Fruit fly (Drosophila melanogaster) whole organism, embryonic: ENCODE data around the gene MED27.
A peak's percentile ranks its signal among the peaks of the same experiment; 100 is the strongest.

ENCODE experiments used
- Adf1 ChIP-seq: fragments of 200-800 bp; sonication (Bioruptor generic); IDR thresholded peaks from 2 replicates; pipeline ENCODE4 v1.3.6; 2022; ENCODE audit warnings: missing biosample characterization, missing genetic modification characterization
- Antp ChIP-seq: fragments of 200-800 bp; sonication (Bioruptor generic); optimal IDR thresholded peaks from 3 replicates; lab custom pipeline; 2016; ENCODE audit warnings: missing biosample characterization, missing genetic modification characterization
- CG10462 ChIP-seq: fragments of 200-800 bp; sonication (Bioruptor generic); optimal IDR thresholded peaks from 2 replicates; lab custom pipeline; 2016; ENCODE audit warnings: missing biosample characterization, missing genetic modification characterization
- CG12071 ChIP-seq: fragments of 200-800 bp; sonication (Bioruptor generic); optimal IDR thresholded peaks from 3 replicates; lab custom pipeline; 2018; ENCODE audit warnings: missing biosample characterization, mild to moderate bottlenecking, missing genetic modification characterization
- CG12104 ChIP-seq: fragments of 200-800 bp; sonication (Bioruptor generic); optimal IDR thresholded peaks from 3 replicates; lab custom pipeline; 2016; ENCODE audit warnings: missing biosample characterization, missing genetic modification characterization
- CG12769 ChIP-seq: fragments of 200-800 bp; sonication (Bioruptor generic); optimal IDR thresholded peaks from 2 replicates; lab custom pipeline; 2019; ENCODE audit warnings: missing biosample characterization, mild to moderate bottlenecking, missing genetic modification characterization, moderate library complexity
- CG13624 ChIP-seq: fragments of 200-800 bp; sonication (Bioruptor generic); optimal IDR thresholded peaks from 2 replicates; lab custom pipeline; 2016; ENCODE audit warnings: missing biosample characterization, missing genetic modification characterization
- CG1603 ChIP-seq: fragments of 200-800 bp; sonication (Bioruptor generic); optimal IDR thresholded peaks from 2 replicates; lab custom pipeline; 2019; ENCODE audit warnings: missing biosample characterization, mild to moderate bottlenecking, missing genetic modification characterization, moderate library complexity
- CG16813 ChIP-seq: fragments of 200-800 bp; sonication (Bioruptor generic); IDR thresholded peaks from 3 replicates; pipeline ENCODE4 v1.3.6; 2022; ENCODE audit warnings: missing biosample characterization, missing genetic modification characterization; ENCODE audit not compliant: partially characterized antibody
- CG2678 ChIP-seq: fragments of 200-800 bp; sonication (Bioruptor generic); optimal IDR thresholded peaks from 3 replicates; lab custom pipeline; 2019; ENCODE audit warnings: missing biosample characterization, mild to moderate bottlenecking, missing genetic modification characterization, moderate library complexity
- CG30431 ChIP-seq: fragments of 200-800 bp; sonication (Bioruptor generic); optimal IDR thresholded peaks from 2 replicates; lab custom pipeline; 2017; ENCODE audit warnings: missing biosample characterization, missing genetic modification characterization
- CG32532 ChIP-seq: fragments of 200-800 bp; sonication (Bioruptor generic); IDR thresholded peaks from 2 replicates; pipeline ENCODE4 v1.3.6; 2022; ENCODE audit warnings: missing biosample characterization, missing genetic modification characterization
- CG4360 ChIP-seq: fragments of 200-800 bp; sonication (Bioruptor generic); IDR thresholded peaks from 2 replicates; pipeline ENCODE4 v1.3.6; 2022; ENCODE audit warnings: missing biosample characterization, missing genetic modification characterization
- CG6254 ChIP-seq: fragments of 200-800 bp; sonication (Bioruptor generic); optimal IDR thresholded peaks from 3 replicates; lab custom pipeline; 2017; ENCODE audit warnings: mild to moderate bottlenecking, missing biosample characterization, missing genetic modification reagents, missing genetic modification characterization
- CG6689 ChIP-seq: fragments of 200-800 bp; sonication (Bioruptor generic); IDR thresholded peaks from 2 replicates; pipeline ENCODE4 v1.3.6; 2022; ENCODE audit warnings: missing biosample characterization, missing genetic modification characterization
- CG7271 ChIP-seq: fragments of 200-800 bp; sonication (Bioruptor generic); optimal IDR thresholded peaks from 2 replicates; lab custom pipeline; 2018; ENCODE audit warnings: missing biosample characterization, mild to moderate bottlenecking, missing genetic modification characterization, moderate library complexity
- CG7556 ChIP-seq: fragments of 200-800 bp; sonication (Bioruptor generic); optimal IDR thresholded peaks from 2 replicates; lab custom pipeline; 2017; ENCODE audit warnings: missing biosample characterization, mild to moderate bottlenecking, missing genetic modification characterization
- CoRest ChIP-seq: fragments of 200-800 bp; sonication (Bioruptor generic); optimal IDR thresholded peaks from 3 replicates; lab custom pipeline; 2018; ENCODE audit warnings: missing biosample characterization, mild to moderate bottlenecking, missing genetic modification characterization, moderate library complexity
- CrebB ChIP-seq: fragments of 200-800 bp; sonication (Bioruptor generic); optimal IDR thresholded peaks from 3 replicates; lab custom pipeline; 2018; ENCODE audit warnings: missing biosample characterization, mild to moderate bottlenecking, missing genetic modification characterization
- Dad ChIP-seq: fragments of 200-800 bp; sonication (Bioruptor generic); optimal IDR thresholded peaks from 3 replicates; lab custom pipeline; 2016; ENCODE audit warnings: missing biosample characterization, missing genetic modification characterization
- Ets65A ChIP-seq: fragments of 200-800 bp; sonication (Bioruptor generic); peaks from one replicate; lab custom pipeline; 2016; ENCODE audit warnings: missing biosample characterization, missing genetic modification characterization
- Hr51 ChIP-seq, 2 experiments: fragments of 200-800 bp; sonication (Bioruptor generic); optimal IDR thresholded peaks; 2 replicates in 1 of 2; 3 replicates in 1 of 2; lab custom pipeline; 2016 to 2018; ENCODE audit warnings: missing biosample characterization in 2 of 2, missing genetic modification characterization in 2 of 2, mild to moderate bottlenecking in 1 of 2, moderate library complexity in 1 of 2
- MESR4 ChIP-seq: fragments of 200-800 bp; sonication (Bioruptor generic); optimal IDR thresholded peaks from 2 replicates; lab custom pipeline; 2018; ENCODE audit warnings: missing biosample characterization, mild to moderate bottlenecking, missing genetic modification characterization, moderate library complexity
- Mes4 ChIP-seq: fragments of 200-800 bp; sonication (Bioruptor generic); optimal IDR thresholded peaks from 2 replicates; lab custom pipeline; 2016; ENCODE audit warnings: missing biosample characterization, missing genetic modification characterization
- Opbp ChIP-seq: fragments of 200-800 bp; sonication (Bioruptor generic); IDR thresholded peaks from 3 replicates; pipeline ENCODE4 v1.3.6; 2022; ENCODE audit warnings: missing biosample characterization, missing genetic modification characterization; ENCODE audit not compliant: partially characterized antibody
- Optix ChIP-seq: fragments of 200-800 bp; sonication (Bioruptor generic); IDR thresholded peaks from 3 replicates; pipeline ENCODE4 v1.3.6; 2022; ENCODE audit warnings: missing biosample characterization, missing genetic modification characterization
- ab ChIP-seq: fragments of 200-800 bp; sonication (Bioruptor generic); optimal IDR thresholded peaks from 2 replicates; lab custom pipeline; 2016; ENCODE audit warnings: missing biosample characterization, missing genetic modification characterization
- ap ChIP-seq: fragments of 200-800 bp; sonication (Bioruptor generic); IDR thresholded peaks from 2 replicates; pipeline ENCODE4 v1.3.6; 2022; ENCODE audit warnings: missing biosample characterization, missing genetic modification characterization
- bowl ChIP-seq: fragments of 200-800 bp; sonication (Bioruptor generic); IDR thresholded peaks from 2 replicates; pipeline ENCODE4 v1.3.6; 2022; ENCODE audit warnings: missing biosample characterization, missing genetic modification characterization
- fru ChIP-seq: fragments of >200 bp; optimal IDR thresholded peaks from 2 replicates; lab custom pipeline; 2017
- ham ChIP-seq: fragments of 200-800 bp; sonication (Bioruptor generic); IDR thresholded peaks from 2 replicates; pipeline ENCODE4 v1.3.6; 2022; ENCODE audit warnings: missing biosample characterization, missing genetic modification characterization
- hth ChIP-seq: fragments of >200 bp; optimal IDR thresholded peaks from 2 replicates; lab custom pipeline; 2017; ENCODE audit warnings: inconsistent platforms
- inv ChIP-seq: fragments of 200-800 bp; sonication (Bioruptor generic); IDR thresholded peaks from 2 replicates; pipeline ENCODE4 v1.3.6; 2022; ENCODE audit warnings: missing biosample characterization, missing genetic modification characterization; ENCODE audit not compliant: partially characterized antibody
- kni ChIP-seq: fragments of 200-800 bp; sonication (Bioruptor generic); optimal IDR thresholded peaks from 3 replicates; lab custom pipeline; 2017; ENCODE audit warnings: mild to moderate bottlenecking, missing biosample characterization, missing genetic modification reagents, missing genetic modification characterization
- mam ChIP-seq: fragments of 200-800 bp; sonication (Bioruptor generic); optimal IDR thresholded peaks from 3 replicates; lab custom pipeline; 2016; ENCODE audit warnings: missing biosample characterization, missing genetic modification characterization
- mld ChIP-seq: fragments of 200-800 bp; sonication (Bioruptor generic); IDR thresholded peaks from 3 replicates; pipeline ENCODE4 v1.3.6; 2022; ENCODE audit warnings: missing biosample characterization, missing genetic modification characterization; ENCODE audit not compliant: partially characterized antibody
- nerfin-2 ChIP-seq: fragments of 200-800 bp; sonication (Bioruptor generic); IDR thresholded peaks from 2 replicates; pipeline ENCODE4 v1.3.6; 2022; ENCODE audit warnings: missing biosample characterization, missing genetic modification characterization; ENCODE audit not compliant: partially characterized antibody
- nmo ChIP-seq: fragments of 200-800 bp; sonication (Bioruptor generic); optimal IDR thresholded peaks from 2 replicates; lab custom pipeline; 2018; ENCODE audit warnings: missing biosample characterization, mild to moderate bottlenecking, missing genetic modification characterization, moderate library complexity
- pan ChIP-seq, 4 experiments: fragments of >200 bp in 3 of 4; fragments of 200-800 bp in 1 of 4; sonication (Bioruptor generic) in 1 of 4; optimal IDR thresholded peaks in 3 of 4; IDR thresholded peaks in 1 of 4; 2 replicates each; pipeline versions ENCODE4 v1.3.6 to Lab custom; 2017 to 2022; ENCODE audit warnings: missing biosample characterization in 2 of 4, missing genetic modification characterization in 2 of 4, mixed read lengths in 1 of 4
- pb ChIP-seq: fragments of 200-800 bp; sonication (Bioruptor generic); optimal IDR thresholded peaks from 3 replicates; lab custom pipeline; 2016; ENCODE audit warnings: missing biosample characterization, missing genetic modification characterization
- pros ChIP-seq: fragments of 200-800 bp; sonication (Bioruptor generic); optimal IDR thresholded peaks from 3 replicates; lab custom pipeline; 2019; ENCODE audit warnings: missing biosample characterization, mild to moderate bottlenecking, missing genetic modification characterization, moderate library complexity
- sens ChIP-seq: fragments of 200-800 bp; sonication (Bioruptor generic); peaks from one replicate; lab custom pipeline; 2016; ENCODE audit warnings: missing biosample characterization, missing genetic modification characterization
- shn ChIP-seq: fragments of 200-800 bp; sonication (Bioruptor generic); optimal IDR thresholded peaks from 3 replicates; lab custom pipeline; 2016; ENCODE audit warnings: missing biosample characterization, missing genetic modification characterization
- slbo ChIP-seq: fragments of 200-800 bp; sonication (Bioruptor generic); IDR thresholded peaks from 2 replicates; pipeline ENCODE4 v1.3.6; 2022; ENCODE audit warnings: missing biosample characterization, missing genetic modification characterization
- sug ChIP-seq: fragments of 200-800 bp; optimal IDR thresholded peaks from 2 replicates; lab custom pipeline; 2019; ENCODE audit warnings: missing biosample characterization, mild to moderate bottlenecking, missing genetic modification characterization, moderate library complexity
- tna ChIP-seq: fragments of 200-800 bp; sonication (Bioruptor generic); IDR thresholded peaks from 2 replicates; pipeline ENCODE4 v1.3.6; 2022; ENCODE audit warnings: missing biosample characterization, missing genetic modification characterization; ENCODE audit not compliant: partially characterized antibody
- trem ChIP-seq: fragments of 200-800 bp; optimal IDR thresholded peaks from 3 replicates; lab custom pipeline; 2019; ENCODE audit warnings: missing biosample characterization, mild to moderate bottlenecking, missing genetic modification characterization, moderate library complexity
- zen ChIP-seq: fragments of 200-800 bp; sonication (Bioruptor generic); optimal IDR thresholded peaks from 3 replicates; lab custom pipeline; 2018; ENCODE audit warnings: missing biosample characterization, mild to moderate bottlenecking, missing genetic modification characterization, moderate library complexity

The MED27 gene

dm6 chr3R:5658984-5659802 lies 4.3 kb downstream of the MED27 start (continued):
- TF ChIP-seq sens (GFP tag; lab: Kevin White, UChicago): peak; percentile 60
- TF ChIP-seq ap (GFP tag; lab: Robert Waterston, UW): no peak
- peak; percentile 35; the same call in 1 of the 2 replicates for TF ChIP-seq slbo (GFP tag; lab: Robert Waterston, UW)
- no peak; the same call in 1 of the 2 replicates for TF ChIP-seq tna (GFP tag; lab: Robert Waterston, UW)
- TF ChIP-seq CG2678: no peak
- no peak for TF ChIP-seq CG30431 (GFP tag; lab: Kevin White, UChicago)
- peak; percentile 40; the same call in 1 of the 2 replicates for TF ChIP-seq Adf1 (GFP tag; lab: Robert Waterston, UW)
- TF ChIP-seq CG7556 (GFP tag; lab: Kevin White, UChicago): no peak
- TF ChIP-seq inv (GFP tag; lab: Robert Waterston, UW): no peak; the same call in 1 of the 2 replicates
- TF ChIP-seq CG4360 (GFP tag; lab: Robert Waterston, UW): peak; percentile 46; the same call in 1 of the 2 replicates
- TF ChIP-seq Ets65A (GFP tag; lab: Kevin White, UChicago): peak; percentile 81
- TF ChIP-seq Hr51 (GFP tag; optimal IDR thresholded peaks at IDR 0.05; lab: Kevin White, UChicago): no peak
- TF ChIP-seq CG12071 (GFP tag; lab: Kevin White, UChicago): no peak
- TF ChIP-seq CrebB (tag; lab: Kevin White, UChicago): no peak
- no peak for TF ChIP-seq nmo (GFP tag; lab: Kevin White, UChicago)
- 0 out of 3 replicates have a peak, but pooled peaks have one; percentile 25 for TF ChIP-seq Opbp (GFP tag; lab: Robert Waterston, UW)
- TF ChIP-seq ab (GFP tag; lab: Kevin White, UChicago): peak; percentile 4
- no peak for TF ChIP-seq CoRest (tag; lab: Kevin White, UChicago)
- no peak for TF ChIP-seq pb (GFP tag; lab: Kevin White, UChicago)
- TF ChIP-seq Antp (GFP tag; lab: Kevin White, UChicago): peak; percentile 3
- TF ChIP-seq CG13624: no peak
- TF ChIP-seq ham (GFP tag; lab: Robert Waterston, UW): no peak
- peak; percentile 24 for TF ChIP-seq CG1603 (tag; lab: Kevin White, UChicago)
- no peak for TF ChIP-seq CG12769 (tag; lab: Kevin White, UChicago)
- no peak for TF ChIP-seq CG6254
- TF ChIP-seq pan (optimal IDR thresholded peaks at IDR 0.05; lab: Kevin White, UChicago): no peak
- TF ChIP-seq pan (GFP tag; optimal IDR thresholded peaks at IDR 0.05 in 1 of 2, IDR thresholded peaks at IDR 0.05 in 1 of 2): peak in 1 of 2 experiments; percentile 19
- TF ChIP-seq CG16813: peak; percentile 39; the same call in 1 of the 3 replicates
- no peak for TF ChIP-seq Dad
- TF ChIP-seq CG6689 (GFP tag; lab: Robert Waterston, UW): 0 out of 2 replicates have a peak, but pooled peaks have one; percentile 5
- TF ChIP-seq pros: no peak
- no peak for TF ChIP-seq mam
- no peak for TF ChIP-seq Mes4 (GFP tag; lab: Kevin White, UChicago)
- TF ChIP-seq mld (GFP tag; lab: Robert Waterston, UW): peak; percentile 37; the same call in 1 of the 3 replicates
- peak; percentile 53 for TF ChIP-seq CG32532 (GFP tag; lab: Robert Waterston, UW)
- no peak for TF ChIP-seq CG7271 (tag; lab: Kevin White, UChicago)
- no peak for TF ChIP-seq trem
- no peak for TF ChIP-seq hth (lab: Kevin White, UChicago)
- TF ChIP-seq Optix (GFP tag; lab: Robert Waterston, UW): no peak
- no peak for TF ChIP-seq bowl
- no peak for TF ChIP-seq CG10462 (GFP tag; lab: Kevin White, UChicago)
- TF ChIP-seq shn (GFP tag; lab: Kevin White, UChicago): no peak
- TF ChIP-seq CG12104: no peak
- peak; percentile 84 for TF ChIP-seq MESR4 (GFP tag; lab: Kevin White, UChicago)
- TF ChIP-seq zen: peak; percentile 25
- no peak for TF ChIP-seq fru (lab: Kevin White, UChicago)
- no peak for TF ChIP-seq sug (tag; lab: Kevin White, UChicago)
- TF ChIP-seq nerfin-2 (GFP tag; lab: Robert Waterston, UW): no peak
- peak; percentile 4 for TF ChIP-seq kni (GFP tag; lab: Kevin White, UChicago)
